Worm (Caenorhabditis elegans) whole organism, mixed stage, embryonic: ENCODE measurements around the gene ZK632.9.

Experiments
- M03D4.4 ChIP-seq: sonication (generic microtip); optimal IDR thresholded peaks from 2 replicates; lab custom pipeline; 2017; ENCODE audit warnings: mild to moderate bottlenecking, missing genetic modification characterization, missing compliant biosample characterization
- bed-3 ChIP-seq: fragments of 200-800 bp; sonication (Bioruptor generic); optimal IDR thresholded peaks from 3 replicates; lab custom pipeline; 2018; ENCODE audit warnings: mild to moderate bottlenecking, missing genetic modification characterization, moderate library complexity, missing compliant biosample characterization
- blmp-1 ChIP-seq: fragments of 150-350 bp; optimal IDR thresholded peaks from 2 replicates; lab custom pipeline; 2014; ENCODE audit warnings: missing biosample characterization, missing genetic modification characterization
- ceh-39 ChIP-seq: fragments of 150-350 bp; optimal IDR thresholded peaks from 2 replicates; lab custom pipeline; 2014; ENCODE audit warnings: missing biosample characterization, missing genetic modification characterization
- ceh-43 ChIP-seq: fragments of 200-800 bp; sonication (Bioruptor generic); optimal IDR thresholded peaks from 2 replicates; lab custom pipeline; 2018; ENCODE audit warnings: mild to moderate bottlenecking, missing genetic modification characterization, moderate library complexity, missing compliant biosample characterization
- ceh-83 ChIP-seq: fragments of 200-800 bp; sonication (Bioruptor generic); optimal IDR thresholded peaks from 2 replicates; lab custom pipeline; 2018; ENCODE audit warnings: mild to moderate bottlenecking, missing genetic modification characterization, missing compliant biosample characterization
- ces-1 ChIP-seq: fragments of 150-350 bp; optimal IDR thresholded peaks from 2 replicates; lab custom pipeline; 2014; ENCODE audit warnings: missing biosample characterization, missing genetic modification reagents, missing genetic modification characterization
- cnd-1 ChIP-seq: fragments of 200-800 bp; sonication (Bioruptor generic); optimal IDR thresholded peaks from 2 replicates; lab custom pipeline; 2018; ENCODE audit warnings: mild to moderate bottlenecking, missing genetic modification characterization, missing compliant biosample characterization
- drap-1 ChIP-seq: fragments of 200-800 bp; sonication (Bioruptor generic); optimal IDR thresholded peaks from 3 replicates; lab custom pipeline; 2018; ENCODE audit warnings: mild to moderate bottlenecking, missing genetic modification characterization, missing compliant biosample characterization
- elt-1 ChIP-seq: sonication (generic microtip); optimal IDR thresholded peaks from 2 replicates; lab custom pipeline; 2017; ENCODE audit warnings: missing genetic modification characterization, mild to moderate bottlenecking, missing compliant biosample characterization, antibody characterized with exemption, moderate library complexity, borderline replicate concordance; ENCODE audit not compliant: insufficient read depth
- elt-3 ChIP-seq: fragments of 150-350 bp; optimal IDR thresholded peaks from 2 replicates; lab custom pipeline; 2014; ENCODE audit warnings: missing biosample characterization, missing genetic modification characterization
- ham-2 ChIP-seq: fragments of 200-800 bp; sonication (Bioruptor generic); optimal IDR thresholded peaks from 2 replicates; lab custom pipeline; 2018; ENCODE audit warnings: mild to moderate bottlenecking, missing genetic modification characterization, missing compliant biosample characterization
- hlh-1 ChIP-seq: fragments of 150-350 bp; optimal IDR thresholded peaks from 2 replicates; lab custom pipeline; 2014; ENCODE audit warnings: missing biosample characterization, missing genetic modification reagents, missing genetic modification characterization
- lin-13 ChIP-seq: fragments of 150-350 bp; optimal IDR thresholded peaks from 2 replicates; lab custom pipeline; 2014; ENCODE audit warnings: missing biosample characterization, missing genetic modification characterization
- lsy-2 ChIP-seq: fragments of 150-350 bp; optimal IDR thresholded peaks from 2 replicates; lab custom pipeline; 2014; ENCODE audit warnings: missing biosample characterization, missing genetic modification characterization
- mab-5 ChIP-seq: fragments of 150-350 bp; optimal IDR thresholded peaks from 2 replicates; lab custom pipeline; 2014; ENCODE audit warnings: missing biosample characterization, missing genetic modification characterization
- mls-2 ChIP-seq: sonication (generic microtip); optimal IDR thresholded peaks from 2 replicates; lab custom pipeline; 2016; ENCODE audit warnings: mild to moderate bottlenecking, missing genetic modification characterization, moderate library complexity, missing compliant biosample characterization
- nhr-2 ChIP-seq: fragments of 150-350 bp; optimal IDR thresholded peaks from 2 replicates; lab custom pipeline; 2014; ENCODE audit warnings: missing biosample characterization, missing genetic modification characterization
- nhr-237 ChIP-seq: fragments of 150-350 bp; optimal IDR thresholded peaks from 2 replicates; lab custom pipeline; 2014; ENCODE audit warnings: missing biosample characterization, missing genetic modification characterization
- nhr-28 ChIP-seq: fragments of 150-350 bp; optimal IDR thresholded peaks from 2 replicates; lab custom pipeline; 2014; ENCODE audit warnings: missing biosample characterization, missing genetic modification characterization
- nhr-76 ChIP-seq: sonication (generic microtip); optimal IDR thresholded peaks from 2 replicates; lab custom pipeline; 2017; ENCODE audit warnings: missing biosample characterization, missing genetic modification characterization
- pha-4 ChIP-seq: fragments of 150-350 bp; optimal IDR thresholded peaks from 2 replicates; lab custom pipeline; 2018; ENCODE audit warnings: missing biosample characterization, missing genetic modification reagents, missing genetic modification characterization
- sem-2 ChIP-seq: fragments of 200-800 bp; sonication (Bioruptor generic); optimal IDR thresholded peaks from 2 replicates; lab custom pipeline; 2018; ENCODE audit warnings: mild to moderate bottlenecking, missing genetic modification characterization, missing compliant biosample characterization
- snpc-4 ChIP-seq: fragments of 150-350 bp; optimal IDR thresholded peaks from 2 replicates; lab custom pipeline; 2014; ENCODE audit warnings: missing biosample characterization, missing genetic modification characterization
- tbx-8 ChIP-seq: fragments of 200-800 bp; sonication (Bioruptor generic); optimal IDR thresholded peaks from 2 replicates; lab custom pipeline; 2018; ENCODE audit warnings: mild to moderate bottlenecking, missing genetic modification characterization, moderate library complexity, missing compliant biosample characterization
- unc-120 ChIP-seq: sonication (generic microtip); optimal IDR thresholded peaks from 2 replicates; lab custom pipeline; 2017; ENCODE audit warnings: missing genetic modification characterization, missing compliant biosample characterization; ENCODE audit not compliant: poor library complexity, severe bottlenecking
- unc-39 ChIP-seq: fragments of 150-350 bp; optimal IDR thresholded peaks from 2 replicates; lab custom pipeline; 2014; ENCODE audit warnings: missing biosample characterization, missing genetic modification characterization
- unc-62 ChIP-seq: fragments of 150-350 bp; optimal IDR thresholded peaks from 2 replicates; lab custom pipeline; 2014; ENCODE audit warnings: missing biosample characterization, missing genetic modification reagents, missing genetic modification characterization
- ztf-11 ChIP-seq: fragments of 150-350 bp; optimal IDR thresholded peaks from 2 replicates; lab custom pipeline; 2014; ENCODE audit warnings: missing biosample characterization, missing genetic modification characterization

Gene ZK632.9

DNA sequence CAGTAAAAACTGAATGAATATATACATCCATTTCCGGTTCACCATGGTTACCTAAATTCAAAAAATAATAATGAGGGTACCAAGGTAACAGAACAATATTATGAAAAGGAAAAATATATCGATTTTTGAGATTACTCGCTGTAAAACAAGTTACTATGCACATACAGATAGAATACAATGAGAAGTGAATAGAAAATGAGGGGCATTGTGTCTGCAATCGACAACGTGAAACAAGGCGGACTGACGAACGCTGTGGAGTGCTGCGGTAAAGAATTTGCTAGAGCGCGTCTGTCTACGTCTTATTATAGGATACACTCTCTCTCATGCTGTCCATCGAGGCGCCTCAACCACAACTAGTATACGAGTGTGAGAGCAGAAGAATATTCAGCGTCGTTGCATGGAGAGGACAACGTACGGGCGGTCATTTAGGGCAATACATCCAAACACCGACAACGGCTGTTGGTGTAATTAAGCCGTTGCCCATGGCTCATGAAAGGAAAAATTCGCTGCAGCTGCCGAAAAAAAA is 8.1 kb downstream of the ZK632.9 start, which contains the start of gene cnx-1 (continued):
- peak; percentile 67 for TF ChIP-seq cnd-1 (tag; lab: Kevin White, UChicago)

ce11 chrIII:9813146-9813545 is 12.1 kb downstream of the ZK632.9 start, which contains the start of gene ZK632.14:
Gene ZK632.14, plus strand, starts transcription at chrIII:9813446.
- TF ChIP-seq unc-62 (no peak), nhr-28 (tag; lab: Kevin White, UChicago) (no peak), ces-1 (no peak), snpc-4 (tag; lab: Kevin White, UChicago) (no peak), ztf-11 (tag; lab: Kevin White, UChicago) (no peak), pha-4 (no peak), sem-2 (GFP tag; lab: Kevin White, UChicago) (no peak), blmp-1 (no peak), nhr-2 (tag; lab: Kevin White, UChicago) (no peak)
- TF ChIP-seq, all 35 proteins: peak for 0

DNA sequence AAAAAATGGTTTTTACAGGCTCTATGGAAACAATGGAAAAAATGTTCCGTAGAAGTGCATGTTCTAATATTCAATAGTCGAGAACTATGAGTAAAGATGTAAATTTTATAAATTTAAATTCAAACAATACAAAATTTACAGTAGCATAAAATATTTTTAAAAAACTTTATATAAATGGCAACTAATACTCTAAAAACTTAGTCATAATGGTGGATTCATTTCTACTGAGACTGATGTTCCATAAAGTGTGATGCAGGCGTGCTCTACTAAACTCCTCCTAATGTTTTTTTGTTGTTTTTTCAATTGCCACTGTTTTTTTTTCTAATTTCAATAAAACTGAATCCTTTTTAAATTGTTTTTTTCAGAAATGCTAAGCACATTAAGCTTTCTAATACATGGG is 17.1 kb downstream of the ZK632.9 start, which contains the start of gene gtap-2:
Gene gtap-2 (plus strand): TSS at position 366 of the 400 bp plus-strand sequence.
- TF ChIP-seq lsy-2 (tag; lab: Kevin White, UChicago) (peak; percentile 35), ces-1 (peak; percentile 72), ceh-43 (no peak)

- no peak for TF ChIP-seq hlh-1 (tag; lab: Kevin White, UChicago)
- no peak for TF ChIP-seq unc-39 (tag; lab: Kevin White, UChicago)
- TF ChIP-seq unc-120 (tag; lab: Kevin White, UChicago): no peak
- TF ChIP-seq unc-62: peak; percentile 4
Measured at ce11 chrIII:9807560-9808046, 17.6 kb downstream of the ZK632.9 start.

ce11 chrIII:9806968-9807559 is 18.2 kb downstream of the ZK632.9 start, which contains the start of gene ZK632.4:
Gene ZK632.4, minus strand, starts transcription at chrIII:9807454.
- TF ChIP-seq snpc-4 (tag; lab: Kevin White, UChicago) (no peak), tbx-8 (GFP tag; lab: Kevin White, UChicago) (no peak), nhr-2 (tag; lab: Kevin White, UChicago) (no peak), ham-2 (GFP tag; lab: Kevin White, UChicago) (no peak), mab-5 (tag; lab: Kevin White, UChicago) (no peak), lin-13 (tag; lab: Kevin White, UChicago) (no peak), nhr-237 (tag; lab: Kevin White, UChicago) (no peak), unc-62 (no peak)

ce11 chrIII:9804997-9805610 is 20.1 kb downstream of the ZK632.9 start, which contains the start of gene riok-3:
Gene riok-3, minus strand, starts transcription at chrIII:9805011.
- no peak for TF ChIP-seq snpc-4 (tag; lab: Kevin White, UChicago)
- TF ChIP-seq ceh-39 (tag; lab: Kevin White, UChicago): no peak
- no peak for TF ChIP-seq nhr-28 (tag; lab: Kevin White, UChicago)
- no peak for TF ChIP-seq cnd-1 (tag; lab: Kevin White, UChicago)
- no peak for TF ChIP-seq hlh-1 (tag; lab: Kevin White, UChicago)
- TF ChIP-seq nhr-2 (tag; lab: Kevin White, UChicago): peak; percentile 55
- TF ChIP-seq nhr-76 (tag; lab: Kevin White, UChicago): no peak
- TF ChIP-seq unc-39 (tag; lab: Kevin White, UChicago): no peak
- TF ChIP-seq blmp-1: no peak
- no peak for TF ChIP-seq drap-1 (GFP tag; lab: Kevin White, UChicago)
- TF ChIP-seq bed-3 (GFP tag; lab: Kevin White, UChicago): no peak
- no peak for TF ChIP-seq mls-2 (tag; lab: Kevin White, UChicago)
- TF ChIP-seq ham-2 (GFP tag; lab: Kevin White, UChicago): peak; percentile 29
- TF ChIP-seq lin-13 (tag; lab: Kevin White, UChicago): no peak
- TF ChIP-seq pha-4: no peak
- TF ChIP-seq tbx-8 (GFP tag; lab: Kevin White, UChicago): no peak

DNA sequence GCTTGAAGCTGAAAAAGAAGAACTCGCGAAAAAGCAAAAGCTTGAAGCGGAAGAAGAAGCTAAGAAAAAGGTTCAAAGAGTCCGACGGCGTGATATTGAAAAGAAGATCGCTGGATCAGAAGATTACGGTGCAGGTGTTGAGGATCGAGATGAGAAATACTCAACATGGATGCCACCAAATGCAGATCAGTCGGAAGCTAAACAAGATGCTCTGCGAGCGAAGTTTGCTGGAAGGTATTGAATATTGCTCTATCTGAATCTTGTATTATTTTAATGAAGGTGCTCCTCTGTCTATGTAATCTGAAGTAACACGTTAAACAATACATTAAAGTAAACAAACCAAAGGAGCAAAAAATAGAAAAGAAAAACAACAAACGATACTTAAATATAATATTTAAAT is 23.2 kb downstream of the ZK632.9 start:
- no peak for TF ChIP-seq elt-3
- TF ChIP-seq blmp-1: no peak
- no peak for TF ChIP-seq M03D4.4 (tag; lab: Kevin White, UChicago)
- no peak for TF ChIP-seq ceh-83 (GFP tag; lab: Kevin White, UChicago)
- no peak for TF ChIP-seq ztf-11 (tag; lab: Kevin White, UChicago)
- no peak for TF ChIP-seq lsy-2 (tag; lab: Kevin White, UChicago)
- no peak for TF ChIP-seq bed-3 (GFP tag; lab: Kevin White, UChicago)
- TF ChIP-seq mab-5 (tag; lab: Kevin White, UChicago): no peak
- no peak for TF ChIP-seq nhr-2 (tag; lab: Kevin White, UChicago)
- no peak for TF ChIP-seq unc-62
- TF ChIP-seq nhr-237 (tag; lab: Kevin White, UChicago): no peak
- no peak for TF ChIP-seq pha-4
- TF ChIP-seq ces-1: no peak
- TF ChIP-seq unc-39 (tag; lab: Kevin White, UChicago): no peak
- no peak for TF ChIP-seq lin-13 (tag; lab: Kevin White, UChicago)
- no peak for TF ChIP-seq elt-1 (tag; lab: Kevin White, UChicago)
